Worm (Caenorhabditis elegans): ENCODE measurements around the gene Y51A2A.12.

- TF ChIP-seq hnd-1 (tag; optimal IDR thresholded peaks at IDR 0.05), result no peak
- no peak for TF ChIP-seq ama-1 (optimal IDR thresholded peaks at IDR 0.05)
- TF ChIP-seq pes-1 (GFP tag; IDR thresholded peaks at IDR 0.05), result no peak
- TF ChIP-seq scrt-1 (GFP tag; IDR thresholded peaks at IDR 0.05), result no peak
- no peak for TF ChIP-seq hmg-4 (GFP tag; optimal IDR thresholded peaks at IDR 0.05)
- TF ChIP-seq hmbx-1 (tag; optimal IDR thresholded peaks at IDR 0.05), result no peak
- no peak for TF ChIP-seq tra-4 (tag; optimal IDR thresholded peaks at IDR 0.05)
- TF ChIP-seq tbx-37 (GFP tag; conservative IDR thresholded peaks at IDR 0.05), result no peak
- TF ChIP-seq ceh-36 (tag; optimal IDR thresholded peaks at IDR 0.05), result no peak
Measured at ce11 chrV:18243227-18243626, 49.2 kb upstream of the Y51A2A.12 start.

All from whole organism, early embryonic.